Fruit fly (Drosophila melanogaster) whole organism, embryonic: ENCODE data around the gene Gyc89Da.
A peak's percentile ranks its signal among the peaks of the same experiment; 100 is the strongest.

Experiments
- Antp ChIP-seq: fragments of 200-800 bp; sonication (Bioruptor generic); optimal IDR thresholded peaks from 3 replicates; lab custom pipeline; 2016; ENCODE audit warnings: missing biosample characterization, missing genetic modification characterization
- Awh ChIP-seq: fragments of 200-800 bp; sonication (Bioruptor generic); IDR thresholded peaks from 2 replicates; pipeline ENCODE4, ENCODE4 v1.3.6; 2022; ENCODE audit warnings: missing biosample characterization, missing genetic modification characterization
- CG11247 ChIP-seq: fragments of 200-800 bp; sonication (Bioruptor generic); IDR thresholded peaks from 2 replicates; pipeline ENCODE4 v1.3.6; 2022; ENCODE audit warnings: missing biosample characterization, missing genetic modification characterization
- CG13287 ChIP-seq: fragments of 200-800 bp; sonication (Bioruptor generic); IDR thresholded peaks from 2 replicates; pipeline ENCODE4 v1.3.6; 2022; ENCODE audit warnings: missing biosample characterization, missing genetic modification characterization; ENCODE audit not compliant: partially characterized antibody
- CG13894 ChIP-seq: fragments of 200-800 bp; sonication (Bioruptor generic); optimal IDR thresholded peaks from 3 replicates; lab custom pipeline; 2018; ENCODE audit warnings: missing biosample characterization, mild to moderate bottlenecking, missing genetic modification characterization, moderate library complexity
- CG15514 ChIP-seq: fragments of 200-800 bp; sonication (Bioruptor generic); optimal IDR thresholded peaks from 3 replicates; lab custom pipeline; 2017; ENCODE audit warnings: missing biosample characterization, missing genetic modification characterization, mild to moderate bottlenecking, moderate library complexity, missing genetic modification reagents
- CG16813 ChIP-seq: fragments of 200-800 bp; sonication (Bioruptor generic); IDR thresholded peaks from 3 replicates; pipeline ENCODE4 v1.3.6; 2022; ENCODE audit warnings: missing biosample characterization, missing genetic modification characterization; ENCODE audit not compliant: partially characterized antibody
- CG16863 ChIP-seq: fragments of 200-800 bp; sonication (Bioruptor generic); optimal IDR thresholded peaks from 3 replicates; lab custom pipeline; 2016; ENCODE audit warnings: missing biosample characterization, missing genetic modification characterization
- CG2129 ChIP-seq: fragments of 200-800 bp; sonication (Bioruptor generic); IDR thresholded peaks from 2 replicates; pipeline ENCODE4 v1.3.6; 2022; ENCODE audit warnings: missing biosample characterization, missing genetic modification characterization; ENCODE audit not compliant: partially characterized antibody
- CG3838 ChIP-seq: fragments of 200-800 bp; sonication (Bioruptor generic); optimal IDR thresholded peaks from 3 replicates; lab custom pipeline; 2016; ENCODE audit warnings: missing biosample characterization, missing genetic modification characterization
- CG4617 ChIP-seq: fragments of 200-800 bp; sonication (Bioruptor generic); optimal IDR thresholded peaks from 3 replicates; lab custom pipeline; 2016; ENCODE audit warnings: missing biosample characterization, missing genetic modification characterization, borderline replicate concordance
- CG6272 ChIP-seq: fragments of 200-800 bp; sonication (Bioruptor generic); IDR thresholded peaks from 2 replicates; pipeline ENCODE4 v1.3.6; 2022; ENCODE audit warnings: missing biosample characterization, missing genetic modification characterization
- CG6791 ChIP-seq: fragments of 200-800 bp; sonication (Bioruptor generic); IDR thresholded peaks from 3 replicates; pipeline ENCODE4 v1.3.6; 2022; ENCODE audit warnings: missing biosample characterization, missing genetic modification characterization; ENCODE audit not compliant: partially characterized antibody
- CG7556 ChIP-seq: fragments of 200-800 bp; sonication (Bioruptor generic); optimal IDR thresholded peaks from 2 replicates; lab custom pipeline; 2017; ENCODE audit warnings: missing biosample characterization, mild to moderate bottlenecking, missing genetic modification characterization
- CG9215 ChIP-seq: fragments of 200-800 bp; sonication (Bioruptor generic); IDR thresholded peaks from 2 replicates; pipeline ENCODE4 v1.3.6; 2022; ENCODE audit warnings: missing biosample characterization, missing genetic modification characterization
- CTCF ChIP-seq: fragments of 200-800 bp; sonication (Bioruptor generic); optimal IDR thresholded peaks from 2 replicates; lab custom pipeline; 2017; ENCODE audit warnings: missing biosample characterization, mild to moderate bottlenecking, missing genetic modification characterization, moderate library complexity
- Dll ChIP-seq: fragments of 200-800 bp; sonication (Bioruptor generic); IDR thresholded peaks from 4 replicates; pipeline ENCODE4 v1.3.6; 2022; ENCODE audit warnings: missing biosample characterization, missing genetic modification characterization; ENCODE audit not compliant: partially characterized antibody
- Dref ChIP-seq: fragments of 200-800 bp; sonication (Bioruptor generic); IDR thresholded peaks from 2 replicates; pipeline ENCODE4 v1.3.6; 2022; ENCODE audit warnings: missing biosample characterization, missing genetic modification characterization
- E2f1 ChIP-seq: fragments of 200-800 bp; sonication (Bioruptor generic); IDR thresholded peaks from 2 replicates; pipeline ENCODE4 v1.3.6; 2022; ENCODE audit warnings: missing biosample characterization, missing genetic modification characterization
- Ets97D ChIP-seq: fragments of 200-800 bp; sonication (Bioruptor generic); optimal IDR thresholded peaks from 3 replicates; lab custom pipeline; 2016; ENCODE audit warnings: missing biosample characterization, missing genetic modification characterization
- HLH4C ChIP-seq: fragments of 200-800 bp; sonication (Bioruptor generic); IDR thresholded peaks from 3 replicates; pipeline ENCODE4 v1.3.6; 2022; ENCODE audit warnings: missing biosample characterization, missing genetic modification characterization; ENCODE audit not compliant: partially characterized antibody
- MBD-R2 ChIP-seq: fragments of 200-800 bp; sonication (Bioruptor generic); IDR thresholded peaks from 2 replicates; pipeline ENCODE4 v1.3.6; 2022; ENCODE audit warnings: missing biosample characterization, missing genetic modification characterization
- MESR4 ChIP-seq: fragments of 200-800 bp; sonication (Bioruptor generic); optimal IDR thresholded peaks from 2 replicates; lab custom pipeline; 2018; ENCODE audit warnings: missing biosample characterization, mild to moderate bottlenecking, missing genetic modification characterization, moderate library complexity
- Max ChIP-seq: fragments of 200-800 bp; sonication (Bioruptor generic); optimal IDR thresholded peaks from 2 replicates; lab custom pipeline; 2016; ENCODE audit warnings: missing biosample characterization, mild to moderate bottlenecking, missing genetic modification characterization
- Pdp1 ChIP-seq, 2 experiments: fragments of 200-800 bp; sonication (Bioruptor generic); optimal IDR thresholded peaks; 3 replicates each; lab custom pipeline; 2016; ENCODE audit warnings: missing biosample characterization in 2 of 2, missing genetic modification characterization in 2 of 2, mild to moderate bottlenecking in 1 of 2, moderate library complexity in 1 of 2
- Scr ChIP-seq: fragments of 200-800 bp; sonication (Bioruptor generic); IDR thresholded peaks from 2 replicates; pipeline ENCODE4 v1.3.6; 2022; ENCODE audit warnings: missing biosample characterization, missing genetic modification characterization; ENCODE audit not compliant: partially characterized antibody
- Sry-δ ChIP-seq: fragments of 200-800 bp; sonication (Bioruptor generic); optimal IDR thresholded peaks from 2 replicates; lab custom pipeline; 2016; ENCODE audit warnings: missing biosample characterization, missing genetic modification characterization
- az2 ChIP-seq: fragments of 200-800 bp; sonication (Bioruptor generic); optimal IDR thresholded peaks from 3 replicates; lab custom pipeline; 2016; ENCODE audit warnings: missing biosample characterization, missing genetic modification characterization
- bbx ChIP-seq: fragments of 200-800 bp; sonication (Bioruptor generic); IDR thresholded peaks from 2 replicates; pipeline ENCODE4 v1.3.6; 2022; ENCODE audit warnings: missing biosample characterization, missing genetic modification characterization; ENCODE audit not compliant: partially characterized antibody
- croc ChIP-seq: fragments of 200-800 bp; sonication (Bioruptor generic); conservative IDR thresholded peaks from 3 replicates; pipeline ENCODE4 v1.3.6; 2022; ENCODE audit warnings: missing biosample characterization, missing genetic modification characterization
- crp ChIP-seq, 2 experiments: fragments of 200-800 bp; sonication (Bioruptor generic); optimal IDR thresholded peaks; 2 replicates in 1 of 2; 3 replicates in 1 of 2; lab custom pipeline; 2017; ENCODE audit warnings: missing biosample characterization in 2 of 2, missing genetic modification characterization in 2 of 2, mild to moderate bottlenecking in 1 of 2, moderate library complexity in 1 of 2
- fd102C ChIP-seq: fragments of 200-800 bp; sonication (Bioruptor generic); optimal IDR thresholded peaks from 2 replicates; lab custom pipeline; 2018; ENCODE audit warnings: missing biosample characterization, mild to moderate bottlenecking, missing genetic modification characterization, moderate library complexity
- gcm2 ChIP-seq: fragments of 200-800 bp; sonication (Bioruptor generic); optimal IDR thresholded peaks from 2 replicates; lab custom pipeline; 2016; ENCODE audit warnings: missing biosample characterization, missing genetic modification characterization
- hbn ChIP-seq: fragments of 200-800 bp; sonication (Bioruptor generic); IDR thresholded peaks from 2 replicates; pipeline ENCODE4 v1.3.6; 2022; ENCODE audit warnings: missing biosample characterization, missing genetic modification characterization; ENCODE audit not compliant: partially characterized antibody
- kni ChIP-seq: fragments of 200-800 bp; sonication (Bioruptor generic); optimal IDR thresholded peaks from 3 replicates; lab custom pipeline; 2017; ENCODE audit warnings: mild to moderate bottlenecking, missing biosample characterization, missing genetic modification reagents, missing genetic modification characterization
- lilli ChIP-seq: fragments of 200-800 bp; sonication (Bioruptor generic); optimal IDR thresholded peaks from 3 replicates; lab custom pipeline; 2016; ENCODE audit warnings: missing biosample characterization, missing genetic modification characterization
- maf-S ChIP-seq: fragments of 200-800 bp; sonication (Bioruptor generic); optimal IDR thresholded peaks from 2 replicates; lab custom pipeline; 2016; ENCODE audit warnings: missing biosample characterization, missing genetic modification characterization
- mam ChIP-seq: fragments of 200-800 bp; sonication (Bioruptor generic); optimal IDR thresholded peaks from 3 replicates; lab custom pipeline; 2016; ENCODE audit warnings: missing biosample characterization, missing genetic modification characterization
- oc ChIP-seq: fragments of 200-800 bp; sonication (Bioruptor generic); optimal IDR thresholded peaks from 2 replicates; lab custom pipeline; 2018; ENCODE audit warnings: missing biosample characterization, mild to moderate bottlenecking, missing genetic modification characterization, moderate library complexity
- pzg ChIP-seq: fragments of 200-800 bp; sonication (Bioruptor generic); optimal IDR thresholded peaks from 3 replicates; lab custom pipeline; 2018; ENCODE audit warnings: missing biosample characterization, mild to moderate bottlenecking, missing genetic modification characterization, moderate library complexity
- sna ChIP-seq: fragments of 200-800 bp; sonication (Bioruptor generic); IDR thresholded peaks from 2 replicates; pipeline ENCODE4 v1.3.6; 2022; ENCODE audit warnings: missing biosample characterization, missing genetic modification characterization; ENCODE audit not compliant: partially characterized antibody
- sob ChIP-seq: fragments of 200-800 bp; sonication (Bioruptor generic); IDR thresholded peaks from 2 replicates; pipeline ENCODE4 v1.3.6; 2022; ENCODE audit warnings: missing biosample characterization, missing genetic modification characterization
- stwl ChIP-seq: fragments of 200-800 bp; sonication (Bioruptor generic); optimal IDR thresholded peaks from 3 replicates; lab custom pipeline; 2018; ENCODE audit warnings: missing biosample characterization, mild to moderate bottlenecking, missing genetic modification characterization, moderate library complexity
- trem ChIP-seq: fragments of 200-800 bp; optimal IDR thresholded peaks from 3 replicates; lab custom pipeline; 2019; ENCODE audit warnings: missing biosample characterization, mild to moderate bottlenecking, missing genetic modification characterization, moderate library complexity
- vfl ChIP-seq: fragments of 200-800 bp; sonication (Bioruptor generic); optimal IDR thresholded peaks from 2 replicates; lab custom pipeline; 2016; ENCODE audit warnings: missing biosample characterization, missing genetic modification characterization
- zen2 ChIP-seq: fragments of 200-800 bp; sonication (Bioruptor generic); IDR thresholded peaks from 3 replicates; pipeline ENCODE4 v1.3.6; 2022; ENCODE audit warnings: missing biosample characterization, missing genetic modification characterization; ENCODE audit not compliant: partially characterized antibody

Gyc89Da gene

DNA sequence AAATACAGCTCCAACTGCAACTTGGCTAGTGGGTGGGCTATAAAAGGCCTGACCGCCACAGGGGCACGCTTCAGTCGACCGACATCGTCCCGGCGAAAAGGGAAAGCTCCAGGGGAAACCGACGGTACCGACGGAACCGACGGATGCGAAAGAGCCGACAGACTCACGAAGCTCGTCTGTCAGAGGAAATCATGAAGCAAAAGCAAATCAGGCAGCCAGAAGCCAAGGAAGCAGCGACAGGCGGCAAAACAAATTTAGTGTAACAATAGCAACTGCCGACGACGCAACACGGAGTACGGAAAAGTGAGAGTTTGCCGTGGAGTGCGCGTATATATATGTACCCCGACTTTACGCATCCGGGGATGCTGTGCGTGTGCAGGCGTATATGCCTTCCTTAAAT is 4.6 kb downstream of the Gyc89Da start, which contains the start of gene Gyc89Db (continued):
- TF ChIP-seq oc (tag; lab: Kevin White, UChicago) (no peak), CG13894 (tag; lab: Kevin White, UChicago) (peak; percentile 65), Max (GFP tag; lab: Kevin White, UChicago) (no peak)

DNA sequence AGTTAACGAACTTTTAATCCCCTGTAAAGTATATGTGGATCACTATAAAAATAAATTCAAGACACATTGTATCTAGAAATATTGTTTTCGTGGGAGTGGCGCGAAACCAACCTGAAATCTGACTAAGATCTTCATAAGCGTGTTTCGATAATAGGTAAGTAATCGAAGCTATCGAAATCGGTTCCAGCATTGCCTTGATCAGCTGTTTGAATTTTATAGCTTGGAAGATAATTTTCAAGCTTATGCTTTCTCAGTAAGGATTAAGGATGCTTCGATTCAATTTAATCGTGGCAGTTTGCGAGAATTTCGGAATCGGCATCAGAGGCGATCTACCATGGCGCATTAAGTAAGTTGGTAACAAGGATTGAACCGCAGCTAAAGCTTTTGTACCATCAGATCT is 8.6 kb downstream of the Gyc89Da start, which contains the start of gene Dhfr:
TSS of gene Dhfr (plus strand) at position 173 of the 400 bp plus-strand sequence.
- TF ChIP-seq pzg (peak; percentile 23), Dref (GFP tag; lab: Robert Waterston, UW) (peak; percentile 62), HLH4C (GFP tag; lab: Robert Waterston, UW) (peak; percentile 60; the same call in 2 of the 3 replicates), crp (GFP tag; optimal IDR thresholded peaks at IDR 0.05; lab: Kevin White, UChicago) (peak in 1 of 2 experiments; percentile 67), zen2 (GFP tag; lab: Robert Waterston, UW) (peak; percentile 57; the same call in 1 of the 3 replicates), Sry-δ (GFP tag; lab: Kevin White, UChicago) (peak; percentile 18), Scr (GFP tag; lab: Robert Waterston, UW) (peak; percentile 36; the same call in 1 of the 2 replicates), Dll (peak; percentile 61; the same call in 2 of the 4 replicates), hbn (GFP tag; lab: Robert Waterston, UW) (peak; percentile 50; the same call in 1 of the 2 replicates), bbx (GFP tag; lab: Robert Waterston, UW) (peak; percentile 18; the same call in 1 of the 2 replicates), trem (tag; lab: Kevin White, UChicago) (peak; percentile 21), MBD-R2 (GFP tag; lab: Robert Waterston, UW) (peak; percentile 70; the same call in 1 of the 2 replicates), CG13287 (GFP tag; lab: Robert Waterston, UW) (peak; percentile 55), maf-S (GFP tag; lab: Kevin White, UChicago) (no peak), CG11247 (GFP tag; lab: Robert Waterston, UW) (no peak), croc (GFP tag; lab: Robert Waterston, UW) (no peak), stwl (tag; lab: Kevin White, UChicago) (peak; percentile 72), CG2129 (0 out of 2 replicates have a peak, but pooled peaks have one; percentile 13), CG7556 (GFP tag; lab: Kevin White, UChicago) (no peak), CG6791 (GFP tag; lab: Robert Waterston, UW) (peak; percentile 35; the same call in 1 of the 3 replicates)

DNA sequence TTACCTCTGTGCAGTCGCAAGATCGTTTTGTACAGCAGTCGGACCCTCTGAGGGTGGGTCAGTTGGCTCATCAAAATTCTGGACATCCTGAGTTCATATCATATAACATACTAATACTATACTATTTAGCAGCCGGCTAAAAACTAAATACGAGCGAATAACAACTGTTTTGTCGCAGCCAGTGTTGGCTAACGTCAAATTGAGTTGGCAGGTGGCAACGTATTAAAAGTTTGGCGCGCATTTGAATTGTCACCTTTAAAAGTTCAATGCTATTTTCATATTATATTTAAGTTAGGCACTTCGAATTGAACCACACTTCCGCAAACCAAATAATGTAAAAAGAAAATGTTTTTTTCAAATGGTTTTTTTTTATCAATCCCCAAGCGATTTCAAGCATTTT is 9.9 kb downstream of the Gyc89Da start, which contains the start of gene Sdhaf3:
TSS of gene Sdhaf3 (minus strand) at position 177 of the 400 bp plus-strand sequence.
- TF ChIP-seq CTCF (GFP tag; lab: Kevin White, UChicago) (peak; percentile 28), MBD-R2 (GFP tag; lab: Robert Waterston, UW) (peak; percentile 47; the same call in 1 of the 2 replicates), CG3838 (no peak), MESR4 (GFP tag; lab: Kevin White, UChicago) (peak; percentile 0), kni (no peak), Ets97D (GFP tag; lab: Kevin White, UChicago) (peak; percentile 19), CG16863 (GFP tag; lab: Kevin White, UChicago) (no peak), gcm2 (GFP tag; lab: Kevin White, UChicago) (no peak), CG6272 (GFP tag; lab: Robert Waterston, UW) (no peak), sob (GFP tag; lab: Robert Waterston, UW) (no peak), Awh (GFP tag; lab: Robert Waterston, UW) (no peak), CG16813 (0 out of 3 replicates have a peak, but pooled peaks have one; percentile 14), fd102C (no peak), CG4617 (GFP tag; lab: Kevin White, UChicago) (peak; percentile 5), CG15514 (GFP tag; lab: Kevin White, UChicago) (peak; percentile 15), Antp (no peak), az2 (no peak), CG11247 (GFP tag; lab: Robert Waterston, UW) (no peak), vfl (GFP tag; lab: Kevin White, UChicago) (peak; percentile 19), pzg (peak; percentile 56), mam (GFP tag; lab: Kevin White, UChicago) (peak; percentile 18), Pdp1 (GFP tag; optimal IDR thresholded peaks at IDR 0.05; lab: Kevin White, UChicago) (peak in 1 of 2 experiments; percentile 40), CG9215 (no peak), lilli (GFP tag; lab: Kevin White, UChicago) (peak; percentile 13), sna (GFP tag; lab: Robert Waterston, UW) (no peak), E2f1 (GFP tag; lab: Robert Waterston, UW) (no peak)
